Fruit fly (Drosophila melanogaster) whole organism, embryonic: ENCODE measurements around the gene ppk26.
A peak's percentile ranks its signal among the peaks of the same experiment; 100 is the strongest.

Experiments
- Aef1 ChIP-seq: fragments of 200-800 bp; sonication (Bioruptor generic); IDR thresholded peaks from 3 replicates; pipeline ENCODE4 v1.3.6; 2022; ENCODE audit warnings: missing biosample characterization, missing genetic modification characterization
- Antp ChIP-seq: fragments of 200-800 bp; sonication (Bioruptor generic); optimal IDR thresholded peaks from 3 replicates; lab custom pipeline; 2016; ENCODE audit warnings: missing biosample characterization, missing genetic modification characterization
- CG10462 ChIP-seq: fragments of 200-800 bp; sonication (Bioruptor generic); optimal IDR thresholded peaks from 2 replicates; lab custom pipeline; 2016; ENCODE audit warnings: missing biosample characterization, missing genetic modification characterization
- CG11560 ChIP-seq: fragments of 200-800 bp; sonication (Bioruptor generic); IDR thresholded peaks from 3 replicates; pipeline ENCODE4 v1.3.6; 2022; ENCODE audit warnings: missing biosample characterization, missing genetic modification characterization
- CG12769 ChIP-seq: fragments of 200-800 bp; sonication (Bioruptor generic); optimal IDR thresholded peaks from 2 replicates; lab custom pipeline; 2019; ENCODE audit warnings: missing biosample characterization, mild to moderate bottlenecking, missing genetic modification characterization, moderate library complexity
- CG14667 ChIP-seq: fragments of 200-800 bp; sonication (Bioruptor generic); IDR thresholded peaks from 2 replicates; pipeline ENCODE4 v1.3.6; 2022; ENCODE audit warnings: missing biosample characterization, missing genetic modification characterization
- CG1792 ChIP-seq: fragments of 200-800 bp; sonication (Bioruptor generic); optimal IDR thresholded peaks from 2 replicates; lab custom pipeline; 2016; ENCODE audit warnings: missing biosample characterization, missing genetic modification characterization
- CG34422 ChIP-seq: fragments of 200-800 bp; sonication (Bioruptor generic); IDR thresholded peaks from 3 replicates; pipeline ENCODE4 v1.3.6; 2022; ENCODE audit warnings: missing biosample characterization, missing genetic modification characterization
- CG6765 ChIP-seq: fragments of 200-800 bp; sonication (Bioruptor generic); optimal IDR thresholded peaks from 3 replicates; lab custom pipeline; 2017; ENCODE audit warnings: missing biosample characterization, mild to moderate bottlenecking, missing genetic modification characterization
- CG7786 ChIP-seq: fragments of 200-800 bp; sonication (Bioruptor generic); optimal IDR thresholded peaks from 2 replicates; lab custom pipeline; 2016; ENCODE audit warnings: missing biosample characterization, missing genetic modification characterization
- CG8944 ChIP-seq: fragments of 200-800 bp; sonication (Bioruptor generic); optimal IDR thresholded peaks from 3 replicates; lab custom pipeline; 2016; ENCODE audit warnings: missing biosample characterization, missing genetic modification characterization
- E2f1 ChIP-seq: fragments of 200-800 bp; sonication (Bioruptor generic); IDR thresholded peaks from 2 replicates; pipeline ENCODE4 v1.3.6; 2022; ENCODE audit warnings: missing biosample characterization, missing genetic modification characterization
- Fer3 ChIP-seq: fragments of 200-800 bp; sonication (Bioruptor generic); optimal IDR thresholded peaks from 2 replicates; lab custom pipeline; 2018; ENCODE audit warnings: missing biosample characterization, mild to moderate bottlenecking, missing genetic modification characterization, moderate library complexity
- HHEX ChIP-seq: fragments of 200-800 bp; sonication (Bioruptor generic); optimal IDR thresholded peaks from 3 replicates; lab custom pipeline; 2017; ENCODE audit warnings: missing biosample characterization, mild to moderate bottlenecking, missing genetic modification characterization, missing genetic modification reagents
- HLHmδ ChIP-seq: fragments of 200-800 bp; sonication (Bioruptor generic); optimal IDR thresholded peaks from 2 replicates; lab custom pipeline; 2018; ENCODE audit warnings: missing biosample characterization, mild to moderate bottlenecking, missing genetic modification characterization, moderate library complexity
- Hand ChIP-seq: fragments of 200-800 bp; sonication (Bioruptor generic); optimal IDR thresholded peaks from 2 replicates; lab custom pipeline; 2017; ENCODE audit warnings: mild to moderate bottlenecking, missing biosample characterization, missing genetic modification reagents, missing genetic modification characterization
- NC2β ChIP-seq: fragments of 200-800 bp; sonication (Bioruptor generic); optimal IDR thresholded peaks from 2 replicates; lab custom pipeline; 2016; ENCODE audit warnings: missing biosample characterization, missing genetic modification characterization
- NK7.1 ChIP-seq: fragments of 200-800 bp; sonication (Bioruptor generic); optimal IDR thresholded peaks from 3 replicates; lab custom pipeline; 2016; ENCODE audit warnings: missing biosample characterization, missing genetic modification characterization
- Nf-YC ChIP-seq: fragments of 200-800 bp; optimal IDR thresholded peaks from 3 replicates; lab custom pipeline; 2019; ENCODE audit warnings: missing biosample characterization, mild to moderate bottlenecking, missing genetic modification characterization, moderate library complexity
- Oli ChIP-seq: fragments of 200-800 bp; sonication (Bioruptor generic); optimal IDR thresholded peaks from 2 replicates; lab custom pipeline; 2018; ENCODE audit warnings: missing biosample characterization, mild to moderate bottlenecking, missing genetic modification characterization, moderate library complexity
- Pdp1 ChIP-seq, 2 experiments: fragments of 200-800 bp; sonication (Bioruptor generic); optimal IDR thresholded peaks; 3 replicates each; lab custom pipeline; 2016; ENCODE audit warnings: missing biosample characterization in 2 of 2, missing genetic modification characterization in 2 of 2, mild to moderate bottlenecking in 1 of 2, moderate library complexity in 1 of 2
- Rfx ChIP-seq: fragments of 200-800 bp; sonication (Bioruptor generic); IDR thresholded peaks from 2 replicates; pipeline ENCODE4 v1.3.6; 2022; ENCODE audit warnings: missing biosample characterization, missing genetic modification characterization
- Sin3A ChIP-seq: fragments of >200 bp; optimal IDR thresholded peaks from 2 replicates; lab custom pipeline; 2018
- Sox100B ChIP-seq: fragments of 200-800 bp; sonication (Bioruptor generic); optimal IDR thresholded peaks from 3 replicates; lab custom pipeline; 2018; ENCODE audit warnings: missing biosample characterization, mild to moderate bottlenecking, missing genetic modification characterization
- fd3F ChIP-seq: fragments of 200-800 bp; sonication (Bioruptor generic); optimal IDR thresholded peaks from 2 replicates; lab custom pipeline; 2018; ENCODE audit warnings: missing biosample characterization, mild to moderate bottlenecking, missing genetic modification characterization, moderate library complexity
- fd64A ChIP-seq: fragments of 200-800 bp; sonication (Bioruptor generic); optimal IDR thresholded peaks from 3 replicates; lab custom pipeline; 2018; ENCODE audit warnings: missing biosample characterization, mild to moderate bottlenecking, missing genetic modification characterization
- gfzf ChIP-seq: fragments of 200-800 bp; sonication (Bioruptor generic); optimal IDR thresholded peaks from 2 replicates; lab custom pipeline; 2016; ENCODE audit warnings: missing biosample characterization, mild to moderate bottlenecking, missing genetic modification characterization, moderate library complexity
- gt ChIP-seq: fragments of 200-800 bp; sonication (Bioruptor generic); IDR thresholded peaks from 2 replicates; pipeline ENCODE4 v1.3.6; 2022; ENCODE audit warnings: missing biosample characterization, missing genetic modification characterization
- lab ChIP-seq: fragments of 200-800 bp; sonication (Bioruptor generic); optimal IDR thresholded peaks from 3 replicates; lab custom pipeline; 2017; ENCODE audit warnings: missing biosample characterization, missing genetic modification characterization, mild to moderate bottlenecking, moderate library complexity, missing genetic modification reagents
- lilli ChIP-seq: fragments of 200-800 bp; sonication (Bioruptor generic); optimal IDR thresholded peaks from 3 replicates; lab custom pipeline; 2016; ENCODE audit warnings: missing biosample characterization, missing genetic modification characterization
- nom ChIP-seq: fragments of 200-800 bp; sonication (Bioruptor generic); optimal IDR thresholded peaks from 2 replicates; lab custom pipeline; 2017; ENCODE audit warnings: missing biosample characterization, missing genetic modification characterization, mild to moderate bottlenecking, moderate library complexity, missing genetic modification reagents
- onecut ChIP-seq: fragments of 200-800 bp; sonication (Bioruptor generic); IDR thresholded peaks from 2 replicates; pipeline ENCODE4 v1.3.6; 2022; ENCODE audit warnings: missing biosample characterization, missing genetic modification characterization
- phol ChIP-seq: fragments of 200-800 bp; sonication (Bioruptor generic); optimal IDR thresholded peaks from 3 replicates; lab custom pipeline; 2018; ENCODE audit warnings: missing biosample characterization, mild to moderate bottlenecking, missing genetic modification characterization, moderate library complexity
- stc ChIP-seq: fragments of 200-800 bp; sonication (Bioruptor generic); IDR thresholded peaks from 2 replicates; pipeline ENCODE4 v1.3.6; 2022; ENCODE audit warnings: missing biosample characterization, missing genetic modification characterization
- vvl ChIP-seq: fragments of 200-800 bp; sonication (Bioruptor generic); IDR thresholded peaks from 2 replicates; pipeline ENCODE4 v1.3.6; 2022; ENCODE audit warnings: missing biosample characterization, missing genetic modification characterization
- zen2 ChIP-seq: fragments of 200-800 bp; sonication (Bioruptor generic); IDR thresholded peaks from 3 replicates; pipeline ENCODE4 v1.3.6; 2022; ENCODE audit warnings: missing biosample characterization, missing genetic modification characterization; ENCODE audit not compliant: partially characterized antibody

The ppk26 gene

DNA sequence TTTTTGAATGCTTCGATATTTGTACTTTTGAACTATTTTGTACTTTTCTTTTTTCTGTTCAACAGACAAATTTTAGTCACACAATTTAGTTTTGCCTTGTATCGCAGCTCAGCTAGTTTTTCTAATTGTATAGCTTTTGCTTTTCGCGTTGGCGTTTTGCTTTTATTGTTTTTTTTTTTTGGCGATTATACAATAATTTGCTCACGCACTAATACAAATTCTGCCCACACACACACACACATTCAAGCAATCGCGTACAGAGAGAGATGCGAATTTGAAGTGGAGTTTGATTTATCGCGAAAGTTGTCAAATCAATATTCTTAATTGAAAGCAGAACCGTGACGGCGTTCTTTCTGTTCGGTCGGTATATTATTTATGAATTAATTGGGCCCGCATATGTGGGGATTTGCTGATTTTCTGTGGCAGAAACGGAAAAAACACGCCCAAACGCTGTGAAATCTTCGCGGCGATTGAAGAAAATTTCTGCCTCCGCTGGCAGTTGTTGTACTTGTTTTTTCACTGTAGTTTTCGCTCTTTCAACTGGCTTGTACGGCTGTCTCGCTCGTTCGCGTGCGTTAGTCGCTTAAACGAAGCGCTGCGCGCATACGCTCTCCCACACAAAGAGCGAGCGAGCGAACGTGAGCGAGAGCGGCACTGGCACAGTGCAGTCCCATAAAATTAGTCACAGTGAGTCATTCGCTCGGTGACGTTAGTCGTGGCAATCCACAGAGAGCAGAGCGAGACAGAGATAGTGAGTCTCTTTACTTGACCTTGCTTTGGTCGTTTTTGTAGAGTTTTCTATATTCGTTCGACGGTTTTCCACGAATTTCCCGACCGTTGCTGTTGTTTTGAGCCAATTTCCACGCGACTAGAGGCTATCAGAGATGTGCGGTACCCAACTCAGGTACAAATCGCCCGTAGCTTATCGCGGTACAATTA lies 21.0 kb upstream of the ppk26 start, which contains the start of gene Rac2 (continued):
- TF ChIP-seq Pdp1 (GFP tag; optimal IDR thresholded peaks at IDR 0.05; lab: Kevin White, UChicago), result peak in 1 of 2 experiments; percentile 96
- TF ChIP-seq Hand (GFP tag; lab: Kevin White, UChicago), result no peak
- TF ChIP-seq HLHmδ (GFP tag; lab: Kevin White, UChicago), result peak; percentile 16
- TF ChIP-seq Antp (GFP tag; lab: Kevin White, UChicago), result no peak
- TF ChIP-seq stc (GFP tag; lab: Robert Waterston, UW), result no peak; the same call in 1 of the 2 replicates
- peak; percentile 74 for TF ChIP-seq Aef1 (GFP tag; lab: Robert Waterston, UW)
- TF ChIP-seq Fer3, result no peak
- TF ChIP-seq CG7786 (GFP tag; lab: Kevin White, UChicago), result peak; percentile 53
- no peak for TF ChIP-seq fd3F (GFP tag; lab: Kevin White, UChicago)
- TF ChIP-seq CG6765 (GFP tag; lab: Kevin White, UChicago), result no peak
- no peak for TF ChIP-seq Sin3A (lab: Kevin White, UChicago)
- TF ChIP-seq NC2β (GFP tag; lab: Kevin White, UChicago), result no peak
- TF ChIP-seq CG34422, result 0 out of 3 replicates have a peak, but pooled peaks have one; percentile 14
- TF ChIP-seq E2f1 (GFP tag; lab: Robert Waterston, UW), result no peak
- TF ChIP-seq Rfx, result 0 out of 2 replicates have a peak, but pooled peaks have one; percentile 9
- TF ChIP-seq, all 482 proteins: peak for 191

DNA sequence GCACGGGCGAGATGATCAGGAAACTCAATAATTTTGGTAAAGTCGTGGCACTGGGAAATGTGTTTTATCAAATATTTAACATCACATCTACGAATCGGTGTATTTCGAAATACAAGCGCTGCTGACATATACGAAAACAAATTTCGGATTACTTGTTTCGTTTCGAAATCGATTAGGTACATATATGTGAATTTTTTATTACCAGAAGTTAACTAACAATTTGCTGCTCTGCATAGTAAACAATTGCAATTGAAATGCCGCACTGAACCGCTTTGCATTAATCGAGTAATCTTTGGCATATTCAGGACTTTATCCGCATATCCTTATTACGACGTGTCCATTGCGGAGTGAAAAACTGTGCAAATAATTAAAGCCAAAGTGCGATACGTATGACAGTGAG lies 18.6 kb upstream of the ppk26 start, which contains the start of gene CG14835:
Gene CG14835, minus strand, starts transcription at position 101 of the 400 bp plus-strand sequence.
- TF ChIP-seq Antp (GFP tag; lab: Kevin White, UChicago) (no peak), fd64A (GFP tag; lab: Kevin White, UChicago) (no peak), HHEX (GFP tag; lab: Kevin White, UChicago) (no peak), lilli (GFP tag; lab: Kevin White, UChicago) (no peak), CG8944 (no peak), gt (GFP tag; lab: Robert Waterston, UW) (no peak)
- TF ChIP-seq, all 482 proteins: peak for 0

DNA sequence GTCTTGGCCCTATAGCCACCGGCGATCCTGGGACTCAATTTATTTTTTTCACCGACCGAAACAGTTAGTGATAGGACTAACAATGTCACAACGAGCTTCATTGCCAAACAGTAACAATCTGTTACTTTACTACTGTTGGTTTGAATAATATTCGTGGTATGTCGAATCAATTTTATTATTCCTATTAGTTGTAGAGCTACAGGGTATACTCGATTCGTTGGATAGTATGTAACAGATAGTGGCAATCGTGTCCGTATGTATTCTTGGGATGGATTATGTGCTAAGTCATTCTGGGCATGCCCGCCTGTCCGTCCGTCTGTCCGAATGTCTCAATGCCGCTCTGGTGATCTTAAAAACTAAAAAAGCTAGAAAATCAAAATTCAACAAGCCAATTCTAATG lies 16.6 kb upstream of the ppk26 start, which contains the start of gene sphinx1:
Gene sphinx1, minus strand, starts transcription at position 101 of the 400 bp plus-strand sequence.
- no peak for TF ChIP-seq onecut (GFP tag; lab: Robert Waterston, UW)
- no peak for TF ChIP-seq CG11560 (tag; lab: Robert Waterston, UW)
- TF ChIP-seq lab (GFP tag; lab: Kevin White, UChicago), result no peak
- no peak for TF ChIP-seq gfzf (GFP tag; lab: Kevin White, UChicago)
- no peak for TF ChIP-seq vvl (GFP tag; lab: Robert Waterston, UW)
- TF ChIP-seq nom (GFP tag; lab: Kevin White, UChicago), result no peak
- TF ChIP-seq zen2 (GFP tag; lab: Robert Waterston, UW), result no peak
- no peak for TF ChIP-seq CG1792 (GFP tag; lab: Kevin White, UChicago)
- TF ChIP-seq fd3F (GFP tag; lab: Kevin White, UChicago), result no peak
- no peak for TF ChIP-seq Nf-YC (tag; lab: Kevin White, UChicago)
- no peak for TF ChIP-seq CG12769 (tag; lab: Kevin White, UChicago)
- TF ChIP-seq CG14667 (GFP tag; lab: Robert Waterston, UW), result no peak
- no peak for TF ChIP-seq Sox100B
- TF ChIP-seq phol (tag; lab: Kevin White, UChicago), result no peak
- no peak for TF ChIP-seq Oli (tag; lab: Kevin White, UChicago)
- no peak for TF ChIP-seq NK7.1 (GFP tag; lab: Kevin White, UChicago)
- no peak for TF ChIP-seq CG10462 (GFP tag; lab: Kevin White, UChicago)
